Fruit fly (Drosophila melanogaster) whole organism, embryonic: ENCODE measurements around the gene CG5180.

Experiments used
- CG11560 ChIP-seq: fragments of 200-800 bp; sonication (Bioruptor generic); IDR thresholded peaks from 3 replicates; pipeline ENCODE4 v1.3.6; 2022; ENCODE audit warnings: missing biosample characterization, missing genetic modification characterization
- CG12219 ChIP-seq: fragments of 200-800 bp; sonication (Bioruptor generic); optimal IDR thresholded peaks from 3 replicates; lab custom pipeline; 2018; ENCODE audit warnings: missing biosample characterization, mild to moderate bottlenecking, missing genetic modification characterization
- CG13296 ChIP-seq: fragments of 200-800 bp; sonication (Bioruptor generic); optimal IDR thresholded peaks from 3 replicates; lab custom pipeline; 2018; ENCODE audit warnings: missing biosample characterization, mild to moderate bottlenecking, missing genetic modification characterization
- CG15479 ChIP-seq: fragments of 200-800 bp; sonication (Bioruptor generic); optimal IDR thresholded peaks from 3 replicates; lab custom pipeline; 2019; ENCODE audit warnings: missing biosample characterization, mild to moderate bottlenecking, missing genetic modification characterization, moderate library complexity
- CG1603 ChIP-seq: fragments of 200-800 bp; sonication (Bioruptor generic); optimal IDR thresholded peaks from 2 replicates; lab custom pipeline; 2019; ENCODE audit warnings: missing biosample characterization, mild to moderate bottlenecking, missing genetic modification characterization, moderate library complexity
- CG6854 ChIP-seq: fragments of 200-800 bp; sonication (Bioruptor generic); optimal IDR thresholded peaks from 3 replicates; lab custom pipeline; 2017; ENCODE audit warnings: missing biosample characterization, mild to moderate bottlenecking, missing genetic modification characterization
- CG9609 ChIP-seq: fragments of 200-800 bp; sonication (Bioruptor generic); optimal IDR thresholded peaks from 3 replicates; lab custom pipeline; 2016; ENCODE audit warnings: missing biosample characterization, missing genetic modification characterization
- Rx ChIP-seq: fragments of 200-800 bp; sonication (Bioruptor generic); IDR thresholded peaks from 2 replicates; pipeline ENCODE4 v1.3.6; 2022; ENCODE audit warnings: missing biosample characterization, missing genetic modification characterization
- disco-r ChIP-seq: fragments of 200-800 bp; sonication (Bioruptor generic); optimal IDR thresholded peaks from 2 replicates; lab custom pipeline; 2016; ENCODE audit warnings: missing biosample characterization, missing genetic modification characterization
- gfzf ChIP-seq: fragments of 200-800 bp; sonication (Bioruptor generic); optimal IDR thresholded peaks from 2 replicates; lab custom pipeline; 2016; ENCODE audit warnings: missing biosample characterization, mild to moderate bottlenecking, missing genetic modification characterization, moderate library complexity
- grn ChIP-seq: fragments of 200-800 bp; sonication (Bioruptor generic); optimal IDR thresholded peaks from 3 replicates; lab custom pipeline; 2017; ENCODE audit warnings: missing biosample characterization, missing genetic modification characterization
- ken ChIP-seq: fragments of 200-800 bp; sonication (Bioruptor generic); IDR thresholded peaks from 3 replicates; pipeline ENCODE4 v1.3.6; 2022; ENCODE audit warnings: missing biosample characterization, missing genetic modification characterization
- ranshi ChIP-seq: fragments of 200-800 bp; sonication (Bioruptor generic); IDR thresholded peaks from 2 replicates; pipeline ENCODE4 v1.3.6; 2022; ENCODE audit warnings: missing biosample characterization, missing genetic modification characterization

dm6 chr3R:20557114-20557414 is 666 bp upstream of the CG5180 start:
- TF ChIP-seq disco-r (GFP tag; lab: Kevin White, UChicago) (no peak), ranshi (GFP tag; lab: Robert Waterston, UW) (no peak), CG12219 (GFP tag; lab: Kevin White, UChicago) (no peak), CG13296 (no peak), gfzf (no peak), CG11560 (no peak), CG15479 (GFP tag; lab: Kevin White, UChicago) (peak; percentile 28), CG6854 (no peak), CG9609 (GFP tag; lab: Kevin White, UChicago) (no peak), CG1603 (tag; lab: Kevin White, UChicago) (no peak), grn (no peak), ken (GFP tag; lab: Robert Waterston, UW) (no peak), Rx (GFP tag; lab: Robert Waterston, UW) (no peak)
